Worm (Caenorhabditis elegans): ENCODE measurements around the gene Y48G9A.11.

DNA sequence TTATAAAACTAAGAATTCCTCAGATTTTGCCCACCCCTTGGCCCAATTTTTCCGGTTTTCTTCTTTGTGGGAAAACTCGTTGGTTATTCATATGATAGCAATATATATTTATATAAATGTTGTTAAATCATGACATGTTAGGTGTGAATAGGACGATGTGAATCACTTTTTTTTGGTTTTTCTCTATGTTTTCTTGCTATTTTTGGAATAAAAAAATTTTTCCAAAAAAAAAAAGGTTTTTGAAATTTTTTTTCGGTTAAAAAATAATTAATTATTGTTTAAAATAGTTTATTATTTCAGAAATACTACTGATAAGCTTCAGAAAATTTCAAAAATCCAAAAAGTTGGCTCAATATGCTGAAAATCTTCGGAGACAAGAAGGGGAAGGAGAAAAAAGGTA is 24.3 kb downstream of the Y48G9A.11 start, which contains the start of gene Y48G9A.9:
- TF ChIP-seq flt-1 (GFP tag; IDR thresholded peaks at IDR 0.05) (no peak), T22C8.4 (GFP tag; IDR thresholded peaks at IDR 0.05) (no peak), med-1 (GFP tag; optimal IDR thresholded peaks at IDR 0.05; ENCODE audit: insufficient read depth) (no peak), klf-2 (GFP tag; conservative IDR thresholded peaks at IDR 0.05) (no peak)

All from whole organism, midembryonic.